Worm (Caenorhabditis elegans): ENCODE data around the gene cng-3.
A peak's percentile ranks its signal among the peaks of the same experiment; 100 is the strongest.

cng-3 gene

ce11 chrIV:9450375-9450774 is 30.5 kb downstream of the cng-3 start, which contains the start of gene cpin-1:
Gene cpin-1, plus strand, starts transcription at chrIV:9450675.
- TF ChIP-seq snpc-4 (tag; optimal IDR thresholded peaks at IDR 0.05), result no peak
- TF ChIP-seq mep-1 (tag; optimal IDR thresholded peaks at IDR 0.05), result no peak
- TF ChIP-seq ces-1 (GFP tag; optimal IDR thresholded peaks at IDR 0.05), result no peak
- no peak for TF ChIP-seq unc-62 (GFP tag; optimal IDR thresholded peaks at IDR 0.05)
- TF ChIP-seq nhr-237 (tag; optimal IDR thresholded peaks at IDR 0.05), result no peak
- no peak for TF ChIP-seq ceh-83 (GFP tag; optimal IDR thresholded peaks at IDR 0.05)
- TF ChIP-seq lsy-2 (tag; optimal IDR thresholded peaks at IDR 0.05), result no peak
- TF ChIP-seq mab-5 (tag; optimal IDR thresholded peaks at IDR 0.05), result no peak
- TF ChIP-seq ham-2 (GFP tag; optimal IDR thresholded peaks at IDR 0.05), result no peak
- no peak for TF ChIP-seq ceh-43 (GFP tag; optimal IDR thresholded peaks at IDR 0.05)
- no peak for TF ChIP-seq mls-2 (tag; optimal IDR thresholded peaks at IDR 0.05)
- TF ChIP-seq hlh-1 (tag; optimal IDR thresholded peaks at IDR 0.05), result no peak
- no peak for TF ChIP-seq M03D4.4 (tag; optimal IDR thresholded peaks at IDR 0.05)
- no peak for TF ChIP-seq lin-13 (tag; optimal IDR thresholded peaks at IDR 0.05)
- no peak for TF ChIP-seq elt-3 (tag; optimal IDR thresholded peaks at IDR 0.05)
- no peak for TF ChIP-seq unc-120 (tag; optimal IDR thresholded peaks at IDR 0.05; ENCODE audit: poor library complexity, severe bottlenecking)
- no peak for TF ChIP-seq blmp-1 (tag; optimal IDR thresholded peaks at IDR 0.05)

DNA sequence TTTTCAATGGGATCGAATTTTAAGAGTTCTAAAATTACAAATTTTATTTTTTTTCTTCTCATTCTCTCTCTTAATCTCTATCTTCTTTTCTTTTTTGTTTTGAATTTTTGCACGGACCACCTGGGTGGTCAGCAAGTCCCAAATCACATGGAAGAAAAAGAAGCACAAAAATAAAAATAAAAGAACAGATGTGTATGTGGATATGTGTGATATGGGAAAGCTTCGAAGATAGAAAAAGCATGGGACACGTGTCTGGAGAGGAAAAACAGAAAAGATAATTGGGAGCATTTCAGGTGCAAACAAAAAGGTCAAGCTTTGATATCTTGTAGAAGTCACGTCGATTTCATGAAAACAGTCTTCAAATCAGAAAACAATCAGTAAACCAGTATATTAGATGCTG is 33.6 kb downstream of the cng-3 start, which contains the start of gene hsp-12.6:
Gene hsp-12.6 (minus strand): TSS at position 20 of the 400 bp plus-strand sequence.
- TF ChIP-seq nhr-12 (tag; optimal IDR thresholded peaks at IDR 0.05) (no peak), lin-13 (tag; optimal IDR thresholded peaks at IDR 0.05) (no peak), nhr-2 (tag; optimal IDR thresholded peaks at IDR 0.05) (no peak), ztf-11 (tag; optimal IDR thresholded peaks at IDR 0.05) (no peak), sem-2 (GFP tag; optimal IDR thresholded peaks at IDR 0.05) (no peak), unc-39 (tag; optimal IDR thresholded peaks at IDR 0.05) (no peak)

ce11 chrIV:9445407-9445806 is 35.4 kb downstream of the cng-3 start, which contains the start of gene hsp-12.3:
Gene hsp-12.3, minus strand, starts transcription at chrIV:9445507.
- TF ChIP-seq drap-1 (GFP tag; optimal IDR thresholded peaks at IDR 0.05) (no peak), nhr-28 (tag; optimal IDR thresholded peaks at IDR 0.05) (no peak), mls-2 (tag; optimal IDR thresholded peaks at IDR 0.05) (no peak), hlh-1 (tag; optimal IDR thresholded peaks at IDR 0.05) (no peak), sptf-1 (tag; optimal IDR thresholded peaks at IDR 0.05) (no peak), ceh-83 (GFP tag; optimal IDR thresholded peaks at IDR 0.05) (no peak), mab-5 (tag; optimal IDR thresholded peaks at IDR 0.05) (no peak), unc-120 (tag; optimal IDR thresholded peaks at IDR 0.05; ENCODE audit: poor library complexity, severe bottlenecking) (no peak), nhr-2 (tag; optimal IDR thresholded peaks at IDR 0.05) (no peak), nhr-237 (tag; optimal IDR thresholded peaks at IDR 0.05) (no peak), unc-62 (GFP tag; optimal IDR thresholded peaks at IDR 0.05) (no peak), lin-13 (tag; optimal IDR thresholded peaks at IDR 0.05) (no peak), ztf-11 (tag; optimal IDR thresholded peaks at IDR 0.05) (no peak), elt-1 (tag; optimal IDR thresholded peaks at IDR 0.05; ENCODE audit: borderline replicate concordance, insufficient read depth) (no peak), lsy-2 (tag; optimal IDR thresholded peaks at IDR 0.05) (no peak), pha-4 (tag; optimal IDR thresholded peaks at IDR 0.05) (no peak), ceh-43 (GFP tag; optimal IDR thresholded peaks at IDR 0.05) (no peak), tbx-8 (GFP tag; optimal IDR thresholded peaks at IDR 0.05) (no peak), ham-2 (GFP tag; optimal IDR thresholded peaks at IDR 0.05) (no peak), blmp-1 (tag; optimal IDR thresholded peaks at IDR 0.05) (no peak)

ce11 chrIV:9444417-9445026 is 36.3 kb downstream of the cng-3 start:
- TF ChIP-seq unc-62 (GFP tag; optimal IDR thresholded peaks at IDR 0.05), result peak; percentile 38
- TF ChIP-seq ham-2 (GFP tag; optimal IDR thresholded peaks at IDR 0.05), result peak; percentile 45
- peak; percentile 29 for TF ChIP-seq nhr-12 (tag; optimal IDR thresholded peaks at IDR 0.05)
- TF ChIP-seq sptf-1 (tag; optimal IDR thresholded peaks at IDR 0.05), result peak; percentile 46
- TF ChIP-seq cnd-1 (tag; optimal IDR thresholded peaks at IDR 0.05), result peak; percentile 54
- peak; percentile 48 for TF ChIP-seq nhr-237 (tag; optimal IDR thresholded peaks at IDR 0.05)
- TF ChIP-seq tbx-8 (GFP tag; optimal IDR thresholded peaks at IDR 0.05), result peak; percentile 33
- peak; percentile 63 for TF ChIP-seq hlh-1 (tag; optimal IDR thresholded peaks at IDR 0.05)
- peak; percentile 76 for TF ChIP-seq lsy-2 (tag; optimal IDR thresholded peaks at IDR 0.05)
- TF ChIP-seq nhr-76 (tag; optimal IDR thresholded peaks at IDR 0.05), result no peak
- peak; percentile 80 for TF ChIP-seq mep-1 (tag; optimal IDR thresholded peaks at IDR 0.05)
- TF ChIP-seq ztf-11 (tag; optimal IDR thresholded peaks at IDR 0.05), result peak; percentile 54
- peak; percentile 66 for TF ChIP-seq drap-1 (GFP tag; optimal IDR thresholded peaks at IDR 0.05)
- TF ChIP-seq sem-2 (GFP tag; optimal IDR thresholded peaks at IDR 0.05), result peak; percentile 43
- peak; percentile 41 for TF ChIP-seq nhr-2 (tag; optimal IDR thresholded peaks at IDR 0.05)
- no peak for TF ChIP-seq mab-5 (tag; optimal IDR thresholded peaks at IDR 0.05)
- no peak for TF ChIP-seq M03D4.4 (tag; optimal IDR thresholded peaks at IDR 0.05)
- TF ChIP-seq lin-13 (tag; optimal IDR thresholded peaks at IDR 0.05), result peak; percentile 94
- no peak for TF ChIP-seq blmp-1 (tag; optimal IDR thresholded peaks at IDR 0.05)
- TF ChIP-seq unc-120 (tag; optimal IDR thresholded peaks at IDR 0.05; ENCODE audit: poor library complexity, severe bottlenecking), result peak; percentile 85
- TF ChIP-seq ces-1 (GFP tag; optimal IDR thresholded peaks at IDR 0.05), result peak; percentile 84
- TF ChIP-seq ceh-83 (GFP tag; optimal IDR thresholded peaks at IDR 0.05), result no peak
- peak; percentile 97 for TF ChIP-seq pha-4 (tag; optimal IDR thresholded peaks at IDR 0.05)
- peak; percentile 38 for TF ChIP-seq elt-3 (tag; optimal IDR thresholded peaks at IDR 0.05)
- peak; percentile 78 for TF ChIP-seq ceh-39 (tag; optimal IDR thresholded peaks at IDR 0.05)
- TF ChIP-seq lin-32 (GFP tag; optimal IDR thresholded peaks at IDR 0.05), result no peak
